Fruit fly (Drosophila melanogaster): ENCODE data around the gene out.

Gene out

dm6 chrX:19358948-19359506 is 37.1 kb upstream of the out start (continued):
- no peak for TF ChIP-seq jing (GFP tag; optimal IDR thresholded peaks at IDR 0.05)
- no peak for TF ChIP-seq Nf-YB (GFP tag; optimal IDR thresholded peaks at IDR 0.05)
- TF ChIP-seq insv (GFP tag; optimal IDR thresholded peaks at IDR 0.05): no peak
- TF ChIP-seq CG17385 (GFP tag; optimal IDR thresholded peaks at IDR 0.05): no peak
- TF ChIP-seq ranshi (GFP tag; IDR thresholded peaks at IDR 0.05): no peak
- TF ChIP-seq gce (GFP tag; IDR thresholded peaks at IDR 0.05): no peak
- peak; percentile 66 for TF ChIP-seq CG4360 (GFP tag; IDR thresholded peaks at IDR 0.05)
- no peak for TF ChIP-seq Hr51 (GFP tag; optimal IDR thresholded peaks at IDR 0.05)
- TF ChIP-seq Opbp (GFP tag; IDR thresholded peaks at IDR 0.05; ENCODE audit: partially characterized antibody): peak; percentile 30; the same call in 1 of the 3 replicates
- no peak for TF ChIP-seq Hey (tag; optimal IDR thresholded peaks at IDR 0.05)
- TF ChIP-seq chinmo (GFP tag; IDR thresholded peaks at IDR 0.05; ENCODE audit: partially characterized antibody): peak; percentile 72; the same call in 1 of the 4 replicates
- no peak for TF ChIP-seq ftz-f1 (GFP tag; optimal IDR thresholded peaks at IDR 0.05)
- TF ChIP-seq CG12299 (tag; optimal IDR thresholded peaks at IDR 0.05): no peak
- no peak for TF ChIP-seq Camta (GFP tag; optimal IDR thresholded peaks at IDR 0.05)
- TF ChIP-seq oc (tag; optimal IDR thresholded peaks at IDR 0.05): no peak
- TF ChIP-seq CG2199 (GFP tag; IDR thresholded peaks at IDR 0.05): 0 out of 3 replicates have a peak, but pooled peaks have one; percentile 21
- no peak for TF ChIP-seq psq (GFP tag; optimal IDR thresholded peaks at IDR 0.05)
- no peak for TF ChIP-seq ind (GFP tag; optimal IDR thresholded peaks at IDR 0.05)
- no peak for TF ChIP-seq croc (GFP tag; conservative IDR thresholded peaks at IDR 0.05)
- no peak for TF ChIP-seq tup (GFP tag; optimal IDR thresholded peaks at IDR 0.05)
- no peak for TF ChIP-seq CG12104 (GFP tag; optimal IDR thresholded peaks at IDR 0.05)
- TF ChIP-seq CG11723 (GFP tag; optimal IDR thresholded peaks at IDR 0.05): no peak
- no peak for TF ChIP-seq Bteb2 (GFP tag; optimal IDR thresholded peaks at IDR 0.05)
- TF ChIP-seq CG3281 (GFP tag; optimal IDR thresholded peaks at IDR 0.05): no peak
- no peak for TF ChIP-seq zfh2 (GFP tag; optimal IDR thresholded peaks at IDR 0.05)
- TF ChIP-seq CG2875 (GFP tag; optimal IDR thresholded peaks at IDR 0.05): no peak
- no peak for TF ChIP-seq bigmax (GFP tag; optimal IDR thresholded peaks at IDR 0.05)
- no peak for TF ChIP-seq CG10209 (GFP tag; optimal IDR thresholded peaks at IDR 0.05)
- TF ChIP-seq sens (GFP tag): no peak
- no peak for TF ChIP-seq dysf (GFP tag; IDR thresholded peaks at IDR 0.05)
- TF ChIP-seq CG9876 (GFP tag; optimal IDR thresholded peaks at IDR 0.05): no peak
- peak; percentile 9; the same call in 1 of the 2 replicates for TF ChIP-seq bbx (GFP tag; IDR thresholded peaks at IDR 0.05; ENCODE audit: partially characterized antibody)
- no peak for TF ChIP-seq E2f2 (GFP tag; IDR thresholded peaks at IDR 0.05)
- no peak for TF ChIP-seq Pdp1 (GFP tag; optimal IDR thresholded peaks at IDR 0.05)
- TF ChIP-seq CG10959 (GFP tag; IDR thresholded peaks at IDR 0.05): no peak
- no peak for TF ChIP-seq tin (GFP tag; optimal IDR thresholded peaks at IDR 0.05)
- TF ChIP-seq Bdp1 (GFP tag; optimal IDR thresholded peaks at IDR 0.05): no peak
- no peak for TF ChIP-seq mld (GFP tag; IDR thresholded peaks at IDR 0.05; ENCODE audit: partially characterized antibody)
- TF ChIP-seq Oli (tag; optimal IDR thresholded peaks at IDR 0.05): no peak
- no peak for TF ChIP-seq gsb-n (tag; optimal IDR thresholded peaks at IDR 0.05)
- TF ChIP-seq org-1 (GFP tag; optimal IDR thresholded peaks at IDR 0.05): no peak
- TF ChIP-seq gfzf (GFP tag; optimal IDR thresholded peaks at IDR 0.05): no peak
- TF ChIP-seq grn (GFP tag; optimal IDR thresholded peaks at IDR 0.05): no peak

All from whole organism, embryonic.